Fruit fly (Drosophila melanogaster) whole organism, pupa: ENCODE results near the gene CG12321.

Experiments used
- CG10348 ChIP-seq: fragments of 200-800 bp; sonication (Bioruptor generic); IDR thresholded peaks from 2 replicates; pipeline ENCODE4 v1.3.6; 2022; ENCODE audit warnings: missing biosample characterization, missing genetic modification characterization
- CG12605 ChIP-seq: fragments of 200-800 bp; sonication (Bioruptor generic); IDR thresholded peaks from 2 replicates; pipeline ENCODE4 v1.3.6; 2022; ENCODE audit warnings: missing biosample characterization, missing genetic modification characterization
- CG13204 ChIP-seq: fragments of 200-800 bp; sonication (Bioruptor generic); optimal IDR thresholded peaks from 2 replicates; lab custom pipeline; 2018; ENCODE audit warnings: missing biosample characterization, mild to moderate bottlenecking, missing genetic modification characterization, moderate library complexity
- CG14655 ChIP-seq: fragments of 200-800 bp; sonication (Bioruptor generic); optimal IDR thresholded peaks from 3 replicates; lab custom pipeline; 2017; ENCODE audit warnings: mild to moderate bottlenecking, missing biosample characterization, missing genetic modification reagents, missing genetic modification characterization
- CG15710 ChIP-seq: fragments of 200-800 bp; sonication (Bioruptor generic); optimal IDR thresholded peaks from 2 replicates; lab custom pipeline; 2018; ENCODE audit warnings: missing biosample characterization, mild to moderate bottlenecking, missing genetic modification characterization, moderate library complexity
- CG17806 ChIP-seq: fragments of 200-800 bp; sonication (Bioruptor generic); optimal IDR thresholded peaks from 2 replicates; lab custom pipeline; 2018; ENCODE audit warnings: missing biosample characterization, mild to moderate bottlenecking, missing genetic modification characterization, moderate library complexity
- CG32121 ChIP-seq: fragments of 200-800 bp; sonication (Bioruptor generic); IDR thresholded peaks from 2 replicates; pipeline ENCODE4 v1.3.6; 2022; ENCODE audit warnings: missing biosample characterization, missing genetic modification characterization
- CG34367 ChIP-seq: fragments of 200-800 bp; sonication (Bioruptor generic); optimal IDR thresholded peaks from 2 replicates; lab custom pipeline; 2018; ENCODE audit warnings: missing biosample characterization, mild to moderate bottlenecking, missing genetic modification characterization
- CG4496 ChIP-seq: fragments of 200-800 bp; sonication (Bioruptor generic); IDR thresholded peaks from 3 replicates; pipeline ENCODE4 v1.3.6; 2022; ENCODE audit warnings: missing biosample characterization, missing genetic modification characterization
- CG8159 ChIP-seq: fragments of 200-800 bp; sonication (Bioruptor generic); optimal IDR thresholded peaks from 3 replicates; lab custom pipeline; 2018; ENCODE audit warnings: missing biosample characterization, mild to moderate bottlenecking, missing genetic modification characterization, moderate library complexity
- CG8301 ChIP-seq: fragments of 200-800 bp; sonication (Bioruptor generic); optimal IDR thresholded peaks from 2 replicates; lab custom pipeline; 2018; ENCODE audit warnings: missing biosample characterization, mild to moderate bottlenecking, missing genetic modification characterization
- CG9948 ChIP-seq: fragments of 200-800 bp; sonication (Bioruptor generic); optimal IDR thresholded peaks from 2 replicates; lab custom pipeline; 2018; ENCODE audit warnings: missing biosample characterization, mild to moderate bottlenecking, missing genetic modification characterization, moderate library complexity
- D1 ChIP-seq: fragments of 200-800 bp; sonication (Bioruptor generic); optimal IDR thresholded peaks from 2 replicates; lab custom pipeline; 2018; ENCODE audit warnings: missing biosample characterization, mild to moderate bottlenecking, missing genetic modification characterization, moderate library complexity
- EcR ChIP-seq: fragments of 200-800 bp; sonication (Bioruptor generic); optimal IDR thresholded peaks from 3 replicates; lab custom pipeline; 2019; ENCODE audit warnings: missing biosample characterization, missing genetic modification characterization, mild to moderate bottlenecking, moderate library complexity, missing genetic modification reagents
- Ets98B ChIP-seq: fragments of 200-800 bp; sonication (Bioruptor generic); IDR thresholded peaks from 2 replicates; pipeline ENCODE4 v1.3.6; 2022; ENCODE audit warnings: missing biosample characterization, missing genetic modification characterization
- Pif1A ChIP-seq: fragments of 200-800 bp; sonication (Bioruptor generic); optimal IDR thresholded peaks from 3 replicates; lab custom pipeline; 2016; ENCODE audit warnings: missing biosample characterization, missing genetic modification characterization
- Pif1B ChIP-seq: fragments of 200-800 bp; sonication (Bioruptor generic); optimal IDR thresholded peaks from 3 replicates; lab custom pipeline; 2016; ENCODE audit warnings: missing biosample characterization, missing genetic modification characterization
- Snoo ChIP-seq: fragments of 200-800 bp; sonication (Bioruptor generic); optimal IDR thresholded peaks from 3 replicates; lab custom pipeline; 2017; ENCODE audit warnings: missing biosample characterization, mild to moderate bottlenecking, missing genetic modification characterization, inconsistent platforms
- fd96Ca ChIP-seq: fragments of 200-800 bp; sonication (Bioruptor generic); IDR thresholded peaks from 3 replicates; pipeline ENCODE4 v1.3.6; 2022; ENCODE audit warnings: missing biosample characterization, missing genetic modification characterization
- gl ChIP-seq: fragments of 200-800 bp; sonication (Bioruptor generic); optimal IDR thresholded peaks from 2 replicates; lab custom pipeline; 2018; ENCODE audit warnings: missing biosample characterization, mild to moderate bottlenecking, missing genetic modification characterization
- rn ChIP-seq: fragments of 200-800 bp; sonication (Bioruptor generic); IDR thresholded peaks from 2 replicates; pipeline ENCODE4 v1.3.6; 2022; ENCODE audit warnings: missing biosample characterization, missing genetic modification characterization

CG12321 gene

DNA sequence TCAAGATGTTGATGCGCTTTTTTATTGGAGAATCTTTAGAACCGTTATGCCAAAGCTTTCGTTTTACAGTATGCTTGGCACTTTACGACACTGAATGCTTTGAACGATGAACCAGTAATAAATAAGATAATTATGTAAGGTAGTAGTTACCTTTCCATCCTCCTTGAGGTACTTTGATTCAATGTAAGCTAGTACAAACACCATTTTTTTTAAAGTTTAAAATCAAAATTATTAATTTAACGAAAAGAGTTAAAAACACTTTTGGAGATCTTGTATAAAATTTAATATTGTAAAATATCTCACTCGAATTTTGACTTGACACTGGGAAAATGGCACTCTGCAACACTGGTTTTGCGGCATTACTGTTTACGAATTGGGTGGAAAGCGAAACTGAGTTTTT lies 3.1 kb downstream of the CG12321 start, which contains the start of the genes Arp5 and CG7208:
Arp5 (plus strand) TSS at position 114 of the 400 bp plus-strand sequence.
CG7208 (minus strand) TSS at position 331 of the 400 bp plus-strand sequence.
- TF ChIP-seq EcR (GFP tag; lab: Kevin White, UChicago), result no peak
- peak; percentile 37 for TF ChIP-seq CG9948
- no peak for TF ChIP-seq Pif1A
- TF ChIP-seq CG8159, result peak; percentile 51
- TF ChIP-seq Snoo (tag; lab: Kevin White, UChicago), result peak; percentile 36
- TF ChIP-seq CG32121, result peak; percentile 45
- TF ChIP-seq CG15710 (tag; lab: Kevin White, UChicago), result peak; percentile 51
- peak; percentile 69; the same call in 2 of the 3 replicates for TF ChIP-seq CG4496 (GFP tag; lab: Robert Waterston, UW)
- no peak for TF ChIP-seq CG10348 (GFP tag; lab: Robert Waterston, UW)
- TF ChIP-seq Ets98B (GFP tag; lab: Robert Waterston, UW), result peak; percentile 23
- no peak for TF ChIP-seq CG8301 (tag; lab: Kevin White, UChicago)
- TF ChIP-seq CG17806 (tag; lab: Kevin White, UChicago), result peak; percentile 53
- no peak for TF ChIP-seq gl

DNA sequence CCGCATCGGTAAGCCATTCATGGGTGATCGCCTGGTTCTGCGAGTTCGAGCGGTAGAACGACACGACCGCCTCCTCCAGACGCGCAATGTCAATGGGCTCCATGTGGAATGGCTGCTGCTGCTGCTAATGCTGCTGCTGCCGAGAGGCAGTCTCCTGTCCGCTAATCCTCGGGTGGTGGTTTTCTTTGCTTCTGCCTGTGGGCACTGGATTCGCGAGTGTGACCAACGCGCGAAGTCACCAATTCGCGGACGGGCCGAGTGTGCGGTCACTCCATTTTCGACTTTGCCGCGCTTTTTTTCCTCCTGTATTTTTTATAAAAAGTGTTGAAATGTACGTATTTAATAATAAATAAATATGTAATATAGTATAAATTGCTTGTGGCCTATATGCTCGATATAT lies 5.3 kb downstream of the CG12321 start, which contains the start of gene cdm:
cdm (minus strand) TSS at position 236 of the 400 bp plus-strand sequence.
- TF ChIP-seq CG12605 (no peak), Pif1B (GFP tag; lab: Kevin White, UChicago) (no peak), CG13204 (GFP tag; lab: Kevin White, UChicago) (no peak), Snoo (tag; lab: Kevin White, UChicago) (no peak), CG32121 (peak; percentile 23; the same call in 1 of the 2 replicates)
- TF ChIP-seq, all 21 proteins: peak for 1

DNA sequence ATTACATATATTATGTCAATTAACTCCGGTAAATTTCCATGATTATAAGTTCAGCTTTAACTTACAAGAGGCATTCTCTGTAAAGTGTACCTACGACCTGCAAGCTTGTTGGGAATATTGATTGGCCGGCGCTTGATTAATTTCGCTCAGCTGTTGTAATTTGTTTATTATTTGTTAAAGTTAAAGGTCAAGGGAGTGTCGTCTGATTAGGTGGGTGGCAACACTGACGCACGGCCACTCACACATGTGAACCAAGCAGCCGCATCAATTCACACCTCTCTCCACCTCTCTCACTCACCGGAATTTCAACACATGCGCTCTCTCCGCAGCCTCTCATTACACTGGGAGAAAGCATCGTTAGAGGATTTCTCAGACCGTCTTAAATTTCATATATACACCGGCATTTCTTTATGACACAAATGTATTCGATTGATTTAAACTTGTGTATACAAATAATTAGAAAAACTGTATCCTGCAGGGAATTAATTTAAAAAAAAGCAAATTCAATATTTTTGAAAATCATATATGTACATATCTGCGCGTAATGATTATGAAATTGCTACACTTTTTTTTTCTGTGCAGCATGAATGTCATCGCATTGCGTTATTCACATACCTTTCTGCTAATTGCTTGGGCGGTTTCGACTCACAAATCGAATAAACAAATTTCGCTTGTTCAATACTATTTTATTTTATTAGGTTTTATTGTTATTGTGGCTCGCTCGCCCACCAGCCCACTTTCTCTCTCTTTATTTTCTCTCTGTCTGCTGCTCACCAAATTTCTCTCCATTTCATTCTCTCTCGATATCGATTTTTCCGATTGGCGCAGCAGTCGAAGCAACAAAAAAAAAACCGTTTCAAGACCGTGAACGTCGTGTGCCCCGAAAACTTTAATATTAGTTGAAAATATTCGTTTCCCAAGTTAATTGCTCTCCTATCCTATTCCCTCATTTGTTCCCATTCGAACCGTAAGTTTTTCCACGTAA lies 16.2 kb downstream of the CG12321 start:
- peak; percentile 65 for TF ChIP-seq CG15710 (tag; lab: Kevin White, UChicago)
- TF ChIP-seq CG12605, result peak; percentile 70
- no peak for TF ChIP-seq gl
- no peak for TF ChIP-seq CG34367
- 0 out of 2 replicates have a peak, but pooled peaks have one; percentile 26 for TF ChIP-seq rn (GFP tag; lab: Robert Waterston, UW)
- peak; percentile 78 for TF ChIP-seq CG32121
- TF ChIP-seq CG13204 (GFP tag; lab: Kevin White, UChicago), result no peak
- peak; percentile 56 for TF ChIP-seq Pif1B (GFP tag; lab: Kevin White, UChicago)
- TF ChIP-seq CG8301 (tag; lab: Kevin White, UChicago), result peak; percentile 85
- TF ChIP-seq Snoo (tag; lab: Kevin White, UChicago), result peak; percentile 71
- TF ChIP-seq CG9948, result peak; percentile 73
- TF ChIP-seq CG10348 (GFP tag; lab: Robert Waterston, UW), result no peak; the same call in 1 of the 2 replicates
- peak; percentile 80 for TF ChIP-seq CG8159
- TF ChIP-seq Ets98B (GFP tag; lab: Robert Waterston, UW), result peak; percentile 62
- TF ChIP-seq D1 (tag; lab: Kevin White, UChicago), result no peak
- TF ChIP-seq EcR (GFP tag; lab: Kevin White, UChicago), result no peak
- TF ChIP-seq CG14655, result no peak
- TF ChIP-seq CG17806 (tag; lab: Kevin White, UChicago), result peak; percentile 63
- no peak for TF ChIP-seq Pif1A
- TF ChIP-seq fd96Ca, result 0 out of 3 replicates have a peak, but pooled peaks have one; percentile 58
- TF ChIP-seq CG4496 (GFP tag; lab: Robert Waterston, UW), result peak; percentile 79

DNA sequence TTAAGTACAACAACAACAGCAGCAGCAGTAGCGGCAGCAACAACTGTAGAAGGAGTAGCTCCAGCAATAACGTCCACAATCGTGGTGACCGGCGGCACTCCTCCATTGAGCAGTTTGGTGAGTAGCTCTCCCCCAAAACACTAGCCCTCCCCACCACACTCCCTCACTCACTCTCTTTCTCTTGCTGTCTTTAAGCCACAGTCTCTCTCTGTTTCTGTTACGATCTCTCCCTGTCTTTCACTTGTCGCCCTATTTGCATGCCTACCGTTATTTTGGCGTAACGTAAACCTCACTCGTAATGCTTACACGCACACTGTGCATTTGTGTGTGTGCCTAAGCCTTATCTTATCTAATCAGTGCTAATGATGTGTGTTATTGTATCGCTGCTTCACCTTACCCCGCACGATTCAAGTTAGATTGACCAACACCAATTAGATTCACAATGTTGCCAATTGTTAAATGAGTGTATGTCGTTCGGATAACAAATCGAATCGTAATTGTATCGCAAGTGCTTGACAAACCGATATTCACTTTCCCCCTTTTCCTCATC lies 18.4 kb downstream of the CG12321 start:
- no peak for TF ChIP-seq fd96Ca
- TF ChIP-seq D1 (tag; lab: Kevin White, UChicago), result no peak
- no peak for TF ChIP-seq rn (GFP tag; lab: Robert Waterston, UW)
- no peak for TF ChIP-seq CG8159
- TF ChIP-seq Snoo (tag; lab: Kevin White, UChicago), result no peak
- TF ChIP-seq EcR (GFP tag; lab: Kevin White, UChicago), result no peak
- no peak for TF ChIP-seq CG34367
- TF ChIP-seq CG8301 (tag; lab: Kevin White, UChicago), result no peak
- TF ChIP-seq CG17806 (tag; lab: Kevin White, UChicago), result no peak

DNA sequence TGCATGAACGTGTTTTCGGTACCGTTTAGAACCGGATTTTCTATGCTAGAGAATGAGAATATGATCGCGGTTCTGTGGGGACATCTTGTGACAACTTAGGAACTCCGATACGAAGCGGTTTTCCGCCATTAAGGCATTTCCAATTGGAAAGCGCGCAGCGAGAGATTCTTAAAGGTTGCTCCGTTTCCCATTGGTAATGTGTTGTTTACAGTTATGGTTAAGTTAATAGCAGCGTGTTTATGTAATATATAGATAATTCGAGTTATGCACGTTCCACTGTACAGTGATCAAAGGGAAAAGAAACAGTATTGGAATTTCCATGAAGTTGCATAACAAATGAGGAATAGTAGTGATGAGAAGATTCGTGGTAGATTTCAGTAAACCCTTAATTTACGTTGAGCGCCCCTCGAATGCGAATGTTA lies 19.6 kb downstream of the CG12321 start:
- no peak for TF ChIP-seq CG4496 (GFP tag; lab: Robert Waterston, UW)
- TF ChIP-seq CG8301 (tag; lab: Kevin White, UChicago), result peak; percentile 49
- peak; percentile 31 for TF ChIP-seq Pif1B (GFP tag; lab: Kevin White, UChicago)
- no peak for TF ChIP-seq CG10348 (GFP tag; lab: Robert Waterston, UW)
- peak; percentile 1 for TF ChIP-seq CG9948
- TF ChIP-seq Snoo (tag; lab: Kevin White, UChicago), result peak; percentile 21
- no peak for TF ChIP-seq CG15710 (tag; lab: Kevin White, UChicago)
- TF ChIP-seq CG17806 (tag; lab: Kevin White, UChicago), result peak; percentile 20
- peak; percentile 48 for TF ChIP-seq CG8159
- TF ChIP-seq CG13204 (GFP tag; lab: Kevin White, UChicago), result no peak
- peak; percentile 65 for TF ChIP-seq CG14655
- TF ChIP-seq gl, result no peak
- no peak for TF ChIP-seq Ets98B (GFP tag; lab: Robert Waterston, UW)
